Fruit fly (Drosophila melanogaster): ENCODE data around the gene Ada3.

The Ada3 gene

dm6 chrX:18083528-18084365, 1.8 kb upstream of the Ada3 start (continued):
- TF ChIP-seq Hmr (GFP tag; optimal IDR thresholded peaks at IDR 0.05), result peak; percentile 42
- no peak for TF ChIP-seq CG8388 (GFP tag; optimal IDR thresholded peaks at IDR 0.05)
- TF ChIP-seq PHDP (tag; optimal IDR thresholded peaks at IDR 0.05), result peak; percentile 29
- no peak for TF ChIP-seq Hr39 (optimal IDR thresholded peaks at IDR 0.05)
- no peak for TF ChIP-seq Dek (tag; optimal IDR thresholded peaks at IDR 0.05)
- TF ChIP-seq Tbp (GFP tag; optimal IDR thresholded peaks at IDR 0.05), result no peak
- TF ChIP-seq otp (GFP tag; IDR thresholded peaks at IDR 0.05), result peak; percentile 59; the same call in 2 of the 3 replicates
- no peak for TF ChIP-seq CG2875 (GFP tag; optimal IDR thresholded peaks at IDR 0.05)
- no peak for TF ChIP-seq gfzf (GFP tag; optimal IDR thresholded peaks at IDR 0.05)
- TF ChIP-seq CG6791 (GFP tag; IDR thresholded peaks at IDR 0.05; ENCODE audit: partially characterized antibody), result no peak
- TF ChIP-seq CG6854 (GFP tag; optimal IDR thresholded peaks at IDR 0.05), result no peak
- TF ChIP-seq CG2889 (GFP tag; IDR thresholded peaks at IDR 0.05), result no peak
- TF ChIP-seq CG7556 (GFP tag; optimal IDR thresholded peaks at IDR 0.05), result no peak
- TF ChIP-seq CG10979 (tag; optimal IDR thresholded peaks at IDR 0.05), result no peak
- TF ChIP-seq fu2 (GFP tag; optimal IDR thresholded peaks at IDR 0.05), result no peak
- no peak for TF ChIP-seq Meics (GFP tag; optimal IDR thresholded peaks at IDR 0.05)
- peak in 1 of 2 experiments; percentile 21 for TF ChIP-seq Pdp1 (GFP tag; optimal IDR thresholded peaks at IDR 0.05)
- TF ChIP-seq dysf (GFP tag; IDR thresholded peaks at IDR 0.05), result no peak
- no peak for TF ChIP-seq CG34224 (GFP tag; IDR thresholded peaks at IDR 0.05; ENCODE audit: partially characterized antibody)
- no peak for TF ChIP-seq CG43689 (GFP tag; IDR thresholded peaks at IDR 0.05)
- no peak for TF ChIP-seq dmrt99B (tag; optimal IDR thresholded peaks at IDR 0.05)
- TF ChIP-seq her (GFP tag; optimal IDR thresholded peaks at IDR 0.05), result no peak
- TF ChIP-seq sug (tag; optimal IDR thresholded peaks at IDR 0.05), result peak; percentile 16
- no peak for TF ChIP-seq CG18619 (GFP tag; optimal IDR thresholded peaks at IDR 0.05)
- no peak for TF ChIP-seq Adf1 (GFP tag; IDR thresholded peaks at IDR 0.05)
- TF ChIP-seq usp (GFP tag; optimal IDR thresholded peaks at IDR 0.05), result no peak
- TF ChIP-seq btn (GFP tag; optimal IDR thresholded peaks at IDR 0.05), result no peak
- TF ChIP-seq CG8765 (GFP tag; IDR thresholded peaks at IDR 0.05), result no peak
- TF ChIP-seq CG6175 (GFP tag; IDR thresholded peaks at IDR 0.05), result no peak
- no peak for TF ChIP-seq CG9797 (GFP tag; optimal IDR thresholded peaks at IDR 0.05)
- no peak for TF ChIP-seq run (tag; optimal IDR thresholded peaks at IDR 0.05)
- TF ChIP-seq D19B (GFP tag; optimal IDR thresholded peaks at IDR 0.05), result no peak
- TF ChIP-seq lbe (GFP tag; optimal IDR thresholded peaks at IDR 0.05), result no peak
- no peak for TF ChIP-seq ato (GFP tag; IDR thresholded peaks at IDR 0.05; ENCODE audit: partially characterized antibody)
- TF ChIP-seq CG13624 (GFP tag; optimal IDR thresholded peaks at IDR 0.05), result no peak
- TF ChIP-seq gem (tag; optimal IDR thresholded peaks at IDR 0.05), result no peak
- no peak for TF ChIP-seq Chrac-16 (GFP tag; optimal IDR thresholded peaks at IDR 0.05)
- TF ChIP-seq dimm (GFP tag; IDR thresholded peaks at IDR 0.05), result no peak
- TF ChIP-seq chn (GFP tag; optimal IDR thresholded peaks at IDR 0.05), result no peak
- peak; percentile 44 for TF ChIP-seq CG15269 (tag; optimal IDR thresholded peaks at IDR 0.05)
- TF ChIP-seq Trl (optimal IDR thresholded peaks at IDR 0.05), result no peak
- no peak for TF ChIP-seq Trl (GFP tag; optimal IDR thresholded peaks at IDR 0.05)
- no peak for TF ChIP-seq Dbx (GFP tag; IDR thresholded peaks at IDR 0.05)
- no peak for TF ChIP-seq CG13894 (tag; optimal IDR thresholded peaks at IDR 0.05)
- no peak for TF ChIP-seq jumu (GFP tag; optimal IDR thresholded peaks at IDR 0.05)
- TF ChIP-seq CG11093 (GFP tag; IDR thresholded peaks at IDR 0.05), result no peak
- no peak for TF ChIP-seq chm (GFP tag; IDR thresholded peaks at IDR 0.05)
- no peak for TF ChIP-seq Lim3 (GFP tag; IDR thresholded peaks at IDR 0.05)
- no peak for TF ChIP-seq Atf-2 (GFP tag; optimal IDR thresholded peaks at IDR 0.05)
- TF ChIP-seq CG31224 (GFP tag; IDR thresholded peaks at IDR 0.05), result no peak
- TF ChIP-seq BEAF-32 (GFP tag; optimal IDR thresholded peaks at IDR 0.05), result no peak

Data from whole organism, embryonic.